Worm (Caenorhabditis elegans): Measurements from ENCODE around the gene ugt-18.

ugt-18 gene

DNA sequence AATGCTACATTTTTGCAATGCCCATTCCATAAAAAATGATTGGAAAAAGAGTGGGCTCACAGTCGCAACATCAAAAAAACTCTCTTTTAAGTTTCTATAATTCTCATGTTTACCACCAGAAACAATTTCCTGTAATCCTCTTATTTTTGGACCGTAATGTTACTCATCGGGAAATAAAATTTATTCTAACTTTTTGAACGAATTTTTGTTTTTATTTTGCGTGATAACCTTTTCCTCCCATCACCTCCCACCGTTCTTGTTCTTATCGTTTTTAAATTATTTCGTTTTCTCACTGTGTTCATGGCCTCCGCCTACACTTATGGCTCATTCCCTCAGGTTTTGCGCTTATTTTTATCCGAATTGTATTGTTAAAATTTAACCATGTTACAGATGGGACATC lies 39.1 kb downstream of the ugt-18 start, which contains the start of gene anp-1 (continued):
- no peak for TF ChIP-seq lin-54 (GFP tag; optimal IDR thresholded peaks at IDR 0.05)

DNA sequence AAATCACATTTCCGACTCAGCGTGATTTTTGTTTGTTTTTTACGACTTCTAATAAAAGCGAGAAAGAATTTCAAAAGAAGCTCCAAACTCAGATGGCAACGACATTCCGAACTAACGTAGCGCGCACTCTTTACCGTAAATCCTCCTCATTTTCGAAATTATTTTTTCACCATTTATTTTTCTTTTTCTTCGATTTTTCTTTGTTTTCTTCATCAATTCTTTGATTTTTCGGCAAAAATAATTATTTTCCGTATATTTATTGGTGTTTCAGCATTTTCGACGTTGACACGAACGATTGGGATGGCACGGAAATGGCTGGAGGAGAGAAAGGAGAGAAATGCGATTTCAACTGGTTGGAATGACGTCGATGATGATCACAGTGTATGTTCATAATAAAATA lies 45.6 kb downstream of the ugt-18 start, which contains the start of gene T07F10.5:
T07F10.5 (plus strand) TSS at position 301 of the 400 bp plus-strand sequence.
- TF ChIP-seq attf-3 (GFP tag; conservative IDR thresholded peaks at IDR 0.05) = 0 out of 2 replicates have a peak, but pooled peaks have one; percentile 13

DNA sequence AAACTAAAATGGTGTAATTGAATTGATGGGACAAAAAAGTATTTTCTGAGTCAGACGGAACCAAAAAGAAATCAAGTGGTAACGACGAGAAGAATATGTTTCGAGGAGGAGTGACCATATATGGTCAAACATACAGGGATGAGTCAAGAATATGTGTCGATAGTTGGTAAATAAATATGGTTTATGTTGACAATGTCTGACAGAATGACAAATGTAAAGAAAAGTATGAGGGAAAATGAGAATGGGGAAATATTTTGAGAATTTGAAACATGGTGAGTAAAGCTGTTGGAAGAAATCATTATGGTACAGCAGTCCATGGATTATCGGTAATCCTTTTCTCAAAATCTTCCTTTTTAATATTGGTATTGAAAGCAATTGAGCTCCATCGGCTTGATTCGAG lies 47.9 kb downstream of the ugt-18 start, which contains the start of gene nspg-1:
nspg-1 (minus strand) TSS at position 101 of the 400 bp plus-strand sequence.
- TF ChIP-seq nhr-90 (tag; optimal IDR thresholded peaks at IDR 0.05) = no peak

DNA sequence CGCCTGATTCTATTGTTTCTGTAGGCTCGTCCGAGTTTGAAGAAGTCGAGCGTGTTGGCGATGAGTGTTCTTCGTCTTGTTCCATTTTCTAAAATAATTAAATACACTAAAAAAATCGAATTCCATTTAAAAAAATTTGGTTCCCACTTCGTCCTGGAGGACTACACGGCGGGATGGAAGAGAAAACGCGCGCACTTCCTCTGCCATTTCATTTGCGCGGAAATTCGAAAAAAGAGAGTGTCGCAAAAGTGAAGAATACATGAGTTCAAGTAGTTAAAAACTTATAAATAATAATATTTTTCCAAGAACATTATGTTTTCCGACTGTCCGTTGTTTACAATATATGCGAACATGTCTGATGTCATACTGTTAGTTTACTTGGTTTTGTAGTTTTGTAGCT lies 49.9 kb downstream of the ugt-18 start, which contains the start of gene T07F10.3:
T07F10.3 (minus strand) TSS at position 98 of the 400 bp plus-strand sequence.
- peak; percentile 76 to 85 for TF ChIP-seq rec-8 (tag; optimal IDR thresholded peaks at IDR 0.05)
- TF ChIP-seq him-1 (tag; optimal IDR thresholded peaks at IDR 0.05) = peak; percentile 67
- TF ChIP-seq mes-4 (tag; optimal IDR thresholded peaks at IDR 0.05) = no peak
- TF ChIP-seq Y56A3A.18 (GFP tag; IDR thresholded peaks at IDR 0.05) = no peak
- TF ChIP-seq ztf-26 (tag; optimal IDR thresholded peaks at IDR 0.05) = no peak
- no peak for TF ChIP-seq tbx-9 (tag; optimal IDR thresholded peaks at IDR 0.05; ENCODE audit: borderline replicate concordance)
- TF ChIP-seq sptf-2 (GFP tag; optimal IDR thresholded peaks at IDR 0.05) = no peak
- TF ChIP-seq ets-4 (GFP tag; optimal IDR thresholded peaks at IDR 0.05) = no peak
- peak; percentile 80 for TF ChIP-seq lir-1 (GFP tag; conservative IDR thresholded peaks at IDR 0.05)
- peak; percentile 74 for TF ChIP-seq madf-10 (tag; optimal IDR thresholded peaks at IDR 0.05)
- no peak for TF ChIP-seq sdz-38 (tag; optimal IDR thresholded peaks at IDR 0.05)
- TF ChIP-seq snpc-4 (GFP tag; optimal IDR thresholded peaks at IDR 0.05) = no peak
- TF ChIP-seq snpc-4 (tag; optimal IDR thresholded peaks at IDR 0.05) = peak; percentile 3 to 62 (median 58)
- TF ChIP-seq F52B5.7 (tag; optimal IDR thresholded peaks at IDR 0.05) = peak; percentile 59
- peak; percentile 75 for TF ChIP-seq ztf-25 (GFP tag; IDR thresholded peaks at IDR 0.05)
- TF ChIP-seq B0035.1 (tag; optimal IDR thresholded peaks at IDR 0.05) = peak; percentile 50
- TF ChIP-seq repo-1 (tag; optimal IDR thresholded peaks at IDR 0.05) = no peak
- TF ChIP-seq B0261.1 (tag; optimal IDR thresholded peaks at IDR 0.05) = peak; percentile 23
- no peak for TF ChIP-seq bed-1 (GFP tag; IDR thresholded peaks at IDR 0.05)
- TF ChIP-seq ZK185.1 (tag; optimal IDR thresholded peaks at IDR 0.05; ENCODE audit: poor library complexity, severe bottlenecking) = peak; percentile 96
- TF ChIP-seq F10E7.11 (tag; optimal IDR thresholded peaks at IDR 0.05) = peak; percentile 76
- peak; percentile 77 for TF ChIP-seq F22D6.2 (tag; optimal IDR thresholded peaks at IDR 0.05)
- no peak for TF ChIP-seq cebp-2 (GFP tag; IDR thresholded peaks at IDR 0.05)
- no peak for TF ChIP-seq Y79H2A.3 (GFP tag; conservative IDR thresholded peaks at IDR 0.05)
- peak; percentile 3 for TF ChIP-seq gei-17 (GFP tag; optimal IDR thresholded peaks at IDR 0.05)
- no peak for TF ChIP-seq F37B4.10 (GFP tag; IDR thresholded peaks at IDR 0.05)
- peak; percentile 78 for TF ChIP-seq K11D2.4 (GFP tag; IDR thresholded peaks at IDR 0.05)
- no peak for TF ChIP-seq egl-44 (GFP tag; IDR thresholded peaks at IDR 0.05)
- no peak for TF ChIP-seq B0019.2 (GFP tag; conservative IDR thresholded peaks at IDR 0.05)
- TF ChIP-seq hmg-20 (GFP tag; IDR thresholded peaks at IDR 0.05) = peak; percentile 81
- TF ChIP-seq hsf-1 (GFP tag; IDR thresholded peaks at IDR 0.05) = no peak
- peak; percentile 83 for TF ChIP-seq madf-6 (GFP tag; IDR thresholded peaks at IDR 0.05)
- 0 out of 2 replicates have a peak, but pooled peaks have one; percentile 81 for TF ChIP-seq lag-1 (GFP tag; IDR thresholded peaks at IDR 0.05)
- TF ChIP-seq xnd-1 (tag; optimal IDR thresholded peaks at IDR 0.05) = peak; percentile 30
- no peak for TF ChIP-seq rpc-1 (optimal IDR thresholded peaks at IDR 0.05)
- no peak for TF ChIP-seq rpc-1 (tag; optimal IDR thresholded peaks at IDR 0.05)
- no peak for TF ChIP-seq ceh-58 (GFP tag; IDR thresholded peaks at IDR 0.05)
- TF ChIP-seq F49E8.2 (tag; optimal IDR thresholded peaks at IDR 0.05; ENCODE audit: insufficient read depth) = no peak
- peak; percentile 95 for TF ChIP-seq unc-130 (GFP tag; optimal IDR thresholded peaks at IDR 0.05)
- no peak for TF ChIP-seq unc-62 (GFP tag; optimal IDR thresholded peaks at IDR 0.05)
- peak; percentile 15 for TF ChIP-seq F57C9.4 (tag; optimal IDR thresholded peaks at IDR 0.05)
